Fruit fly (Drosophila melanogaster): Measurements from ENCODE around the gene CG13461.

CG13461 gene

DNA sequence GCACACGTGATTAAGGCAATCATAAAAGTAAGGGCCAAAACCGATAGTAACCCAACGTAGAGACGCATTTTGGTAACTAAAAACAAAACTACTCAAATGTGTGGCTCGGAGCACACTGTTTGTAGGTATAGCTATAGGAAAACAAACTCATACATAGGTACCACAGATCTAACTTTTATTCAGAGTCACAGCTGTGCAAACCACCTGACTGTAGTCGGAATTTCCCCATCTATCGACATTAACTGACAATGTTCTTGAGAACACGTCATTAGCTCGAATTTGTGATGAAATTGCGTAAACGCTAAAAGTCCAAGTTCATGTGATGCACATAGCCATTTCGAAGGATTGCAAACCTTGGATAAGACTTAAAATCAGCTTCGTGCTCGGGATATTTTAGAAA lies 2.9 kb downstream of the CG13461 start, which contains the start of gene CG43678:
Gene CG43678 (minus strand): TSS at position 101 of the 400 bp plus-strand sequence.
- TF ChIP-seq Sox102F (GFP tag; optimal IDR thresholded peaks at IDR 0.05) (no peak), CG4318 (GFP tag; optimal IDR thresholded peaks at IDR 0.05) (no peak), Hr38 (GFP tag; optimal IDR thresholded peaks at IDR 0.05) (no peak), fkh (GFP tag; optimal IDR thresholded peaks at IDR 0.05) (peak; percentile 33), CG3919 (GFP tag; optimal IDR thresholded peaks at IDR 0.05) (no peak)

DNA sequence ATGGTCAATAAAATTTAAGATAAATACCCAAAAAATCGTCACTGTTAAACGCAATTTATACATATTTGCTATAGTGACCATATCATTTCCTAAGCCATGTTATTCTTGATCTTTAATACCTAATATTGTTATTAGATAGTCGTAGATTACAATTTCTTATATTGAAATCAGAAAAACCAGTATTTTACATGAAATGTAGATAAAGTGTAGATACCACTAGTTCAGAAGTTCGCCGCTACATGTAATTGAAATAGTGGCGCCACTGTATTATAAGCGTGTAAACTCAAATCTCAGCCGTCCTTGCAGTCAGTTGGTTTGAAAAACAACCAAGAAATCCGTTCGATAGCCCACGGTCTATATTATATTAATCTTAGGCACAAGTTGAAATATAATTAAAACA lies 4.2 kb downstream of the CG13461 start:
- TF ChIP-seq Hr39 (GFP tag; optimal IDR thresholded peaks at IDR 0.05) (peak; percentile 5), spab (GFP tag; optimal IDR thresholded peaks at IDR 0.05) (no peak)

DNA sequence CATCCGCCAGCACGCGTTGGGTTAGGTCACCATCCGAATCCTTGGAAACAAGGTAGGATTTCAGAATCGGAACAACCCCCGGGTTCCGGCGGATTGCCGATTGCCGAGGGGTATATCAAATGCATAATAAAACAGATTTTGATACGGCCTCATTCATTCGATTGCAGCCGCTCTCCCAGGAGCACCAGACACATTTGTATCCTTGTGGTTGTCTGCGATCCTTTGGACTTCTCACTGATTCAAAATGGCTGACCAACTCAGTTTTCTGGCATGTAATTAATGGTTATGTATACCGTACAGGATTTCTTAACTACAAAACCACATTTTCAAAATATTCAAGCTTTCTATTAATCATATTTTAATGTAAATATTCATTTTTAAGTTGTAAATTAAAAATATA lies 4.7 kb downstream of the CG13461 start:
- TF ChIP-seq CG16779 (tag; optimal IDR thresholded peaks at IDR 0.05) (no peak), cyc (GFP tag; optimal IDR thresholded peaks at IDR 0.05) (no peak), Smox (GFP tag; optimal IDR thresholded peaks at IDR 0.05) (no peak), CG6792 (GFP tag; optimal IDR thresholded peaks at IDR 0.05) (no peak), Hr4 (GFP tag; optimal IDR thresholded peaks at IDR 0.05) (no peak), CG6276 (GFP tag; optimal IDR thresholded peaks at IDR 0.05) (no peak), CG11902 (GFP tag; optimal IDR thresholded peaks at IDR 0.05) (no peak), achi (GFP tag; optimal IDR thresholded peaks at IDR 0.05) (no peak), Ets96B (tag; optimal IDR thresholded peaks at IDR 0.05) (no peak), Eip78C (GFP tag) (no peak), Blimp-1 (GFP tag; optimal IDR thresholded peaks at IDR 0.05) (no peak), Eip93F (GFP tag; optimal IDR thresholded peaks at IDR 0.05) (no peak), dac (GFP tag; optimal IDR thresholded peaks at IDR 0.05) (no peak), CG10669 (GFP tag; optimal IDR thresholded peaks at IDR 0.05) (no peak), CG10631 (GFP tag; optimal IDR thresholded peaks at IDR 0.05) (no peak)

DNA sequence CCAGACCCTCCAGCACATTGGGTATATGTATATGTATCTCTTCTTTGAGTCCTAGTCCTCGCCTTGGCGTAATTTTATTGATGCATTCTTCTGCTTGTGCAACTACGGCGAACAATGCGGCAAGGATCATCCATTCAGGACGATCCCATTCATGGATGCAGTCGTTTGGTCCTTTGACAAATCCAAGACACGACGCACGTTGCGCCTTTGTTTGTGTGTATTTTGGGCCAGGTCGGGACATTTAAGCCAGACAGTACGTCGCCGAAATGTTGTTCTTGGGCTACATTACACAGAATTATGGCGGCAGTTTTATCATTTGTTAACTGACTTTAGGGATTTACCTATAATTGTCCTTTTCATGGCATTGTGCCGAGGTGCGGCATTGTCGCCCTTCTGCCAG lies 7.2 kb downstream of the CG13461 start:
- TF ChIP-seq achi (GFP tag; optimal IDR thresholded peaks at IDR 0.05), result no peak
- TF ChIP-seq CG11762 (GFP tag; optimal IDR thresholded peaks at IDR 0.05; ENCODE audit: insufficient read depth), result no peak
- no peak for TF ChIP-seq net (GFP tag; optimal IDR thresholded peaks at IDR 0.05)
- TF ChIP-seq CG8319 (GFP tag; optimal IDR thresholded peaks at IDR 0.05), result no peak
- no peak for TF ChIP-seq Sox14 (GFP tag; optimal IDR thresholded peaks at IDR 0.05)
- TF ChIP-seq CG1621 (tag; optimal IDR thresholded peaks at IDR 0.05), result no peak
- no peak for TF ChIP-seq cyc (GFP tag; optimal IDR thresholded peaks at IDR 0.05)
- no peak for TF ChIP-seq CG32006 (GFP tag; optimal IDR thresholded peaks at IDR 0.05)
- TF ChIP-seq ss (GFP tag; optimal IDR thresholded peaks at IDR 0.05), result no peak

DNA sequence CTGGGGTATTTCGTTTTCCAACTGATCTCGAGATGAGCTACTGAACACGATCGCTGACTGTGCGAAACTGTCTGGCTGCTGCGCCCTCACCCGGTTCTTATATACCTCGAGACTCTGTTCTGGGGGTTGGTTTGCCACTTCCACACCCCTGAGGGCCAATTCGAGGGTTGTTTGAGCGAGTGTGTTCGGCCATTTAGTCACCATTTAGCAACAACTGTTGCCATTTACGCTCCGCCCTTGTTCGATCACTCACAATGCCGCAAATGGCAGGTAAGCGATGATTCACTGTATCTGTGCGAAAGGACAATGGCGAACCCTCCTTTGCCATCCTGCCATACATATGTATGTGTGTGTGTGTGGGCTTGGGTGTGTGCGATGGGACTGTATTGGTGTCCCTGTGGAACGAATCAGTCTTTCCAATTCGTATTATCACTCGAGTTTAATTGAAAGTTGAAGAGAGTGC lies 8.4 kb downstream of the CG13461 start, which contains the start of gene ind:
Gene ind (minus strand): TSS at position 51 of the 463 bp plus-strand sequence.
- no peak for TF ChIP-seq cyc (GFP tag; optimal IDR thresholded peaks at IDR 0.05)
- no peak for TF ChIP-seq CG11762 (GFP tag; optimal IDR thresholded peaks at IDR 0.05; ENCODE audit: insufficient read depth)
- no peak for TF ChIP-seq CG3032 (tag; optimal IDR thresholded peaks at IDR 0.05)
- TF ChIP-seq CG4318 (GFP tag; optimal IDR thresholded peaks at IDR 0.05), result no peak
- no peak for TF ChIP-seq Lpt (GFP tag; optimal IDR thresholded peaks at IDR 0.05)
- no peak for TF ChIP-seq Sox14 (GFP tag; optimal IDR thresholded peaks at IDR 0.05)
- no peak for TF ChIP-seq CG8319 (GFP tag; optimal IDR thresholded peaks at IDR 0.05)
- no peak for TF ChIP-seq pdm3 (GFP tag; optimal IDR thresholded peaks at IDR 0.05)
- TF ChIP-seq CG10669 (GFP tag; optimal IDR thresholded peaks at IDR 0.05), result no peak
- no peak for TF ChIP-seq esn (GFP tag; optimal IDR thresholded peaks at IDR 0.05)
- TF ChIP-seq Blimp-1 (GFP tag; optimal IDR thresholded peaks at IDR 0.05), result no peak
- no peak for TF ChIP-seq CG8119 (GFP tag; IDR thresholded peaks at IDR 0.05)
- no peak for TF ChIP-seq lz (GFP tag; optimal IDR thresholded peaks at IDR 0.05)
- TF ChIP-seq Smox (GFP tag; optimal IDR thresholded peaks at IDR 0.05), result no peak
